Worm (Caenorhabditis elegans): ENCODE measurements around the gene del-7.

ce11 chrIV:7763748-7764147 lies 3.5 kb downstream of the del-7 start, which contains the start of the genes C46A5.6 and C46A5.1:
- no peak for TF ChIP-seq R02D3.7 (tag; optimal IDR thresholded peaks at IDR 0.05)
- no peak for TF ChIP-seq unc-130 (GFP tag; optimal IDR thresholded peaks at IDR 0.05)
- TF ChIP-seq lin-15B (tag; optimal IDR thresholded peaks at IDR 0.05) = no peak
- TF ChIP-seq ama-1 (optimal IDR thresholded peaks at IDR 0.05) = no peak
- TF ChIP-seq zag-1 (tag; optimal IDR thresholded peaks at IDR 0.05) = no peak
- no peak for TF ChIP-seq lin-39 (tag; optimal IDR thresholded peaks at IDR 0.05)
- TF ChIP-seq nhr-11 (tag; optimal IDR thresholded peaks at IDR 0.05) = no peak
- no peak for TF ChIP-seq pha-4 (GFP tag; IDR thresholded peaks at IDR 0.05)
- TF ChIP-seq pha-4 (tag; optimal IDR thresholded peaks at IDR 0.05) = no peak

Data from whole organism, L4 larva.